Worm (Caenorhabditis elegans): ENCODE results near the gene unc-24.

- TF ChIP-seq ham-2 (GFP tag; optimal IDR thresholded peaks at IDR 0.05), result no peak
- no peak for TF ChIP-seq lsy-2 (tag; optimal IDR thresholded peaks at IDR 0.05)
- no peak for TF ChIP-seq snpc-4 (tag; optimal IDR thresholded peaks at IDR 0.05)
- TF ChIP-seq elt-1 (tag; optimal IDR thresholded peaks at IDR 0.05; ENCODE audit: borderline replicate concordance, insufficient read depth), result no peak
- no peak for TF ChIP-seq unc-39 (tag; optimal IDR thresholded peaks at IDR 0.05)
- TF ChIP-seq mep-1 (tag; optimal IDR thresholded peaks at IDR 0.05), result no peak
- no peak for TF ChIP-seq nhr-76 (tag; optimal IDR thresholded peaks at IDR 0.05)
- no peak for TF ChIP-seq ztf-11 (tag; optimal IDR thresholded peaks at IDR 0.05)
- no peak for TF ChIP-seq nhr-28 (tag; optimal IDR thresholded peaks at IDR 0.05)
- TF ChIP-seq ces-1 (GFP tag; optimal IDR thresholded peaks at IDR 0.05), result no peak
- no peak for TF ChIP-seq mab-5 (tag; optimal IDR thresholded peaks at IDR 0.05)
- no peak for TF ChIP-seq M03D4.4 (tag; optimal IDR thresholded peaks at IDR 0.05)
- TF ChIP-seq elt-3 (tag; optimal IDR thresholded peaks at IDR 0.05), result no peak
- TF ChIP-seq bed-3 (GFP tag; optimal IDR thresholded peaks at IDR 0.05), result no peak
These were observed 15.0 kb downstream of the unc-24 start for ce11 chrIV:7994715-7995114.
